Fruit fly (Drosophila melanogaster): ENCODE measurements around the gene CG42367.
A peak's percentile ranks its signal among the peaks of the same experiment; 100 is the strongest.

Gene CG42367

DNA sequence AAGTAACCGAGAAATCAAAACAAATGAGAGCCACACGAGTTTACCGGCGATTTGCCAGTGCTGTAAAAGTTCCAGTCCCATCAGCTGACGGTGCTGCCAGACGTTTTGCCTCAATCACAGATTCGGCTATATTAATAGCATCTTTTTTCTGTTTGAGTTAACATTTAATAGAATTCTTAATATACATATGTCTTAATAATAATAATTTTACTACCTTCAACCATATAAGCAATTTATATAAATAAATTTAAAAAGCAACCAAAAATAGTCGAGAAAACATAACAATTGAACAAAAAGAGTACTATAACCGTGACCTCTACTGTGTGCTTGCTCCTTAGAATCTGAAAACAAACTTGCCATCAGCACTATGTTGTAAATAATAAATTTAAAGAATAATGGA is 23.7 kb downstream of the CG42367 start, which contains the start of the genes CG13126 and CG4709 (continued):
- TF ChIP-seq NK7.1 (GFP tag; optimal IDR thresholded peaks at IDR 0.05) (peak; percentile 29), gt (GFP tag; IDR thresholded peaks at IDR 0.05) (no peak), CG7357 (GFP tag; IDR thresholded peaks at IDR 0.05) (peak; percentile 80), BEAF-32 (GFP tag; optimal IDR thresholded peaks at IDR 0.05) (peak; percentile 30), CG8478 (optimal IDR thresholded peaks at IDR 0.05) (no peak), tup (GFP tag; optimal IDR thresholded peaks at IDR 0.05) (peak; percentile 56), E2f1 (GFP tag; IDR thresholded peaks at IDR 0.05) (peak; percentile 87), Usf (GFP tag; optimal IDR thresholded peaks at IDR 0.05) (peak; percentile 57), CG12236 (GFP tag; optimal IDR thresholded peaks at IDR 0.05) (peak; percentile 6), unpg (GFP tag; optimal IDR thresholded peaks at IDR 0.05) (peak; percentile 93), nmo (GFP tag; optimal IDR thresholded peaks at IDR 0.05) (peak; percentile 97), pan (optimal IDR thresholded peaks at IDR 0.05) (no peak), pan (GFP tag; optimal IDR thresholded peaks at IDR 0.05 in 1 of 2, IDR thresholded peaks at IDR 0.05 in 1 of 2) (peak in 1 of 2 experiments; percentile 94), CG34376 (GFP tag; optimal IDR thresholded peaks at IDR 0.05) (peak; percentile 72), fru (optimal IDR thresholded peaks at IDR 0.05) (no peak), Dip3 (GFP tag; optimal IDR thresholded peaks at IDR 0.05) (peak; percentile 52), B-H1 (GFP tag; IDR thresholded peaks at IDR 0.05) (peak; percentile 73), CG7839 (tag; optimal IDR thresholded peaks at IDR 0.05) (peak; percentile 94), CG13894 (tag; optimal IDR thresholded peaks at IDR 0.05) (peak; percentile 87), CG11456 (GFP tag; IDR thresholded peaks at IDR 0.05) (peak; percentile 83), ac (GFP tag; optimal IDR thresholded peaks at IDR 0.05) (peak; percentile 39), CG1647 (GFP tag; optimal IDR thresholded peaks at IDR 0.05) (peak; percentile 59), aop (GFP tag; IDR thresholded peaks at IDR 0.05) (no peak), ERR (GFP tag; optimal IDR thresholded peaks at IDR 0.05) (no peak), zfh2 (GFP tag; optimal IDR thresholded peaks at IDR 0.05) (peak; percentile 49), Elba2 (GFP tag; optimal IDR thresholded peaks at IDR 0.05) (peak; percentile 15), CG15601 (tag; optimal IDR thresholded peaks at IDR 0.05) (peak; percentile 90), Hand (GFP tag; optimal IDR thresholded peaks at IDR 0.05) (peak; percentile 69), Hmr (GFP tag; optimal IDR thresholded peaks at IDR 0.05) (peak; percentile 91), CG12744 (GFP tag; optimal IDR thresholded peaks at IDR 0.05) (no peak), CG32772 (GFP tag; IDR thresholded peaks at IDR 0.05) (peak; percentile 89), inv (GFP tag; IDR thresholded peaks at IDR 0.05; ENCODE audit: partially characterized antibody) (no peak), CG10209 (GFP tag; optimal IDR thresholded peaks at IDR 0.05) (peak; percentile 91), trh (GFP tag; optimal IDR thresholded peaks at IDR 0.05) (peak; percentile 46), CG10267 (tag; optimal IDR thresholded peaks at IDR 0.05) (peak; percentile 99), lov (optimal IDR thresholded peaks at IDR 0.05) (no peak), lov (GFP tag; IDR thresholded peaks at IDR 0.05) (peak; percentile 68; the same call in 2 of the 3 replicates), CG10321 (GFP tag; IDR thresholded peaks at IDR 0.05) (peak; percentile 58), CG7271 (tag; optimal IDR thresholded peaks at IDR 0.05) (peak; percentile 93), cad (GFP tag; optimal IDR thresholded peaks at IDR 0.05) (no peak), z (GFP tag; IDR thresholded peaks at IDR 0.05) (no peak), bsh (GFP tag; optimal IDR thresholded peaks at IDR 0.05) (peak; percentile 63 to 92), crc (GFP tag; optimal IDR thresholded peaks at IDR 0.05) (no peak), CG9437 (GFP tag; optimal IDR thresholded peaks at IDR 0.05) (peak; percentile 82), HLH4C (GFP tag; IDR thresholded peaks at IDR 0.05; ENCODE audit: partially characterized antibody) (no peak), yki (optimal IDR thresholded peaks at IDR 0.05) (no peak), CG17359 (tag; optimal IDR thresholded peaks at IDR 0.05) (peak; percentile 95), CG2202 (tag; optimal IDR thresholded peaks at IDR 0.05) (peak; percentile 85), CG6765 (GFP tag; optimal IDR thresholded peaks at IDR 0.05) (peak; percentile 88), Dip2 (GFP tag; IDR thresholded peaks at IDR 0.05) (no peak), vfl (GFP tag; optimal IDR thresholded peaks at IDR 0.05) (peak; percentile 57), gem (tag; optimal IDR thresholded peaks at IDR 0.05) (peak; percentile 96)

Data from whole organism, embryonic.